Fruit fly (Drosophila melanogaster): ENCODE measurements around the gene CG33178.
A peak's percentile ranks its signal among the peaks of the same experiment; 100 is the strongest.

Gene CG33178

dm6 chrX:15084580-15085138 is 2.0 kb downstream of the CG33178 start, which contains the start of gene Cox17:
Cox17 (minus strand) TSS chrX:15084699.
- TF ChIP-seq Drgx (GFP tag; IDR thresholded peaks at IDR 0.05) (peak; percentile 65; the same call in 1 of the 2 replicates), phol (tag; optimal IDR thresholded peaks at IDR 0.05) (peak; percentile 89), ATbp (GFP tag; optimal IDR thresholded peaks at IDR 0.05) (peak; percentile 72), CG14441 (GFP tag; IDR thresholded peaks at IDR 0.05) (peak; percentile 70), sug (tag; optimal IDR thresholded peaks at IDR 0.05) (peak; percentile 84), CG17328 (GFP tag; IDR thresholded peaks at IDR 0.05) (peak; percentile 48; the same call in 1 of the 2 replicates), Vsx1 (GFP tag; optimal IDR thresholded peaks at IDR 0.05) (peak; percentile 70), Nf-YA (GFP tag; IDR thresholded peaks at IDR 0.05) (no peak), Lhr (GFP tag; optimal IDR thresholded peaks at IDR 0.05) (peak; percentile 47), ci (GFP tag; IDR thresholded peaks at IDR 0.05) (peak; percentile 63; the same call in 2 of the 3 replicates), H2.0 (GFP tag; IDR thresholded peaks at IDR 0.05) (peak; percentile 15; the same call in 1 of the 2 replicates), gcm (GFP tag; optimal IDR thresholded peaks at IDR 0.05) (peak; percentile 69), schlank (tag; optimal IDR thresholded peaks at IDR 0.05) (peak; percentile 26), NC2α (GFP tag; optimal IDR thresholded peaks at IDR 0.05) (no peak), nmo (GFP tag; optimal IDR thresholded peaks at IDR 0.05) (peak; percentile 91), Ssrp (tag; optimal IDR thresholded peaks at IDR 0.05) (peak; percentile 84), repo (GFP tag; optimal IDR thresholded peaks at IDR 0.05) (peak; percentile 28), chn (GFP tag; optimal IDR thresholded peaks at IDR 0.05) (peak; percentile 81), sr (GFP tag; IDR thresholded peaks at IDR 0.05) (no peak), CG2712 (tag; optimal IDR thresholded peaks at IDR 0.05) (peak; percentile 84), tio (GFP tag; optimal IDR thresholded peaks at IDR 0.05) (peak; percentile 89), CG17568 (GFP tag; optimal IDR thresholded peaks at IDR 0.05) (peak; percentile 56), Hr51 (GFP tag; optimal IDR thresholded peaks at IDR 0.05) (peak; percentile 59 to 82), Ets97D (GFP tag; optimal IDR thresholded peaks at IDR 0.05) (peak; percentile 45), CG10321 (GFP tag; IDR thresholded peaks at IDR 0.05) (no peak), CG10543 (GFP tag; optimal IDR thresholded peaks at IDR 0.05) (peak; percentile 90), CG5245 (GFP tag; optimal IDR thresholded peaks at IDR 0.05) (peak; percentile 65), luna (GFP tag; optimal IDR thresholded peaks at IDR 0.05) (no peak), Scr (GFP tag; IDR thresholded peaks at IDR 0.05; ENCODE audit: partially characterized antibody) (peak; percentile 84), CG4820 (GFP tag; optimal IDR thresholded peaks at IDR 0.05) (peak; percentile 74), Sry-δ (GFP tag; optimal IDR thresholded peaks at IDR 0.05) (peak; percentile 72), CG6254 (GFP tag; optimal IDR thresholded peaks at IDR 0.05) (peak; percentile 43), kah (GFP tag; optimal IDR thresholded peaks at IDR 0.05) (peak; percentile 45), Nf-YB (GFP tag; optimal IDR thresholded peaks at IDR 0.05) (peak; percentile 53), CG34224 (GFP tag; IDR thresholded peaks at IDR 0.05; ENCODE audit: partially characterized antibody) (peak; percentile 73; the same call in 2 of the 3 replicates), CG10267 (tag; optimal IDR thresholded peaks at IDR 0.05) (peak; percentile 88), prd (optimal IDR thresholded peaks at IDR 0.05) (no peak), prd (GFP tag; IDR thresholded peaks at IDR 0.05) (peak; percentile 79), ham (GFP tag; IDR thresholded peaks at IDR 0.05) (no peak), cato (GFP tag; optimal IDR thresholded peaks at IDR 0.05; ENCODE audit: borderline replicate concordance) (peak; percentile 82), jigr1 (GFP tag; IDR thresholded peaks at IDR 0.05) (peak; percentile 68; the same call in 1 of the 3 replicates), Hmx (GFP tag; optimal IDR thresholded peaks at IDR 0.05) (peak; percentile 70), CG16813 (GFP tag; IDR thresholded peaks at IDR 0.05; ENCODE audit: partially characterized antibody) (peak; percentile 70), CG33213 (GFP tag; optimal IDR thresholded peaks at IDR 0.05) (peak; percentile 16), zen (tag; optimal IDR thresholded peaks at IDR 0.05) (peak; percentile 76), CG18011 (GFP tag; optimal IDR thresholded peaks at IDR 0.05) (peak; percentile 57), CG12744 (GFP tag; optimal IDR thresholded peaks at IDR 0.05) (peak; percentile 41), Ada2b (GFP tag; IDR thresholded peaks at IDR 0.05) (peak; percentile 48), trem (tag; optimal IDR thresholded peaks at IDR 0.05) (peak; percentile 89)

Data from whole organism, embryonic.